Worm (Caenorhabditis elegans) whole organism, mixed stage, embryonic: ENCODE data around the gene arrd-23.

Experiments used
- ceh-83 ChIP-seq: fragments of 200-800 bp; sonication (Bioruptor generic); optimal IDR thresholded peaks from 2 replicates; lab custom pipeline; 2018; ENCODE audit warnings: mild to moderate bottlenecking, missing genetic modification characterization, missing compliant biosample characterization
- nhr-28 ChIP-seq: fragments of 150-350 bp; optimal IDR thresholded peaks from 2 replicates; lab custom pipeline; 2014; ENCODE audit warnings: missing biosample characterization, missing genetic modification characterization
- snpc-4 ChIP-seq: fragments of 150-350 bp; optimal IDR thresholded peaks from 2 replicates; lab custom pipeline; 2014; ENCODE audit warnings: missing biosample characterization, missing genetic modification characterization
- unc-39 ChIP-seq: fragments of 150-350 bp; optimal IDR thresholded peaks from 2 replicates; lab custom pipeline; 2014; ENCODE audit warnings: missing biosample characterization, missing genetic modification characterization

ce11 chrX:4932023-4932422 is 46.3 kb downstream of the arrd-23 start:
- no peak for TF ChIP-seq ceh-83 (GFP tag; lab: Kevin White, UChicago)
- TF ChIP-seq nhr-28 (tag; lab: Kevin White, UChicago) = no peak
- TF ChIP-seq snpc-4 (tag; lab: Kevin White, UChicago) = no peak
- TF ChIP-seq unc-39 (tag; lab: Kevin White, UChicago) = no peak
